Fruit fly (Drosophila melanogaster) whole organism, embryonic: Measurements from ENCODE around the gene Mitf.

ENCODE experiments used
- CG10209 ChIP-seq: fragments of 200-800 bp; sonication (Bioruptor generic); optimal IDR thresholded peaks from 3 replicates; lab custom pipeline; 2017; ENCODE audit warnings: missing biosample characterization, mild to moderate bottlenecking, missing genetic modification characterization, missing genetic modification reagents
- CG11504 ChIP-seq: fragments of 200-800 bp; sonication (Bioruptor generic); optimal IDR thresholded peaks from 3 replicates; lab custom pipeline; 2019; ENCODE audit warnings: missing biosample characterization, mild to moderate bottlenecking, missing genetic modification characterization, moderate library complexity
- CG11560 ChIP-seq: fragments of 200-800 bp; sonication (Bioruptor generic); IDR thresholded peaks from 3 replicates; pipeline ENCODE4 v1.3.6; 2022; ENCODE audit warnings: missing biosample characterization, missing genetic modification characterization
- CG12104 ChIP-seq: fragments of 200-800 bp; sonication (Bioruptor generic); optimal IDR thresholded peaks from 3 replicates; lab custom pipeline; 2016; ENCODE audit warnings: missing biosample characterization, missing genetic modification characterization
- CG12659 ChIP-seq: fragments of 200-800 bp; sonication (Bioruptor generic); optimal IDR thresholded peaks from 3 replicates; lab custom pipeline; 2017; ENCODE audit warnings: mild to moderate bottlenecking, missing biosample characterization, missing genetic modification reagents, missing genetic modification characterization
- CG1529 ChIP-seq: fragments of 200-800 bp; sonication (Bioruptor generic); optimal IDR thresholded peaks from 3 replicates; lab custom pipeline; 2018; ENCODE audit warnings: missing biosample characterization, missing genetic modification characterization
- CG15601 ChIP-seq: fragments of 200-800 bp; sonication (Bioruptor generic); optimal IDR thresholded peaks from 3 replicates; lab custom pipeline; 2019; ENCODE audit warnings: missing biosample characterization, mild to moderate bottlenecking, missing genetic modification characterization, moderate library complexity
- CG1647 ChIP-seq: fragments of 200-800 bp; sonication (Bioruptor generic); optimal IDR thresholded peaks from 3 replicates; lab custom pipeline; 2016; ENCODE audit warnings: missing biosample characterization, missing genetic modification characterization
- CG17186 ChIP-seq: fragments of 200-800 bp; sonication (Bioruptor generic); optimal IDR thresholded peaks from 3 replicates; lab custom pipeline; 2017; ENCODE audit warnings: missing biosample characterization, missing genetic modification reagents, missing genetic modification characterization
- CG17361 ChIP-seq: fragments of 200-800 bp; sonication (Bioruptor generic); IDR thresholded peaks from 3 replicates; pipeline ENCODE4 v1.3.6; 2022; ENCODE audit warnings: missing biosample characterization, missing genetic modification characterization
- CG3726 ChIP-seq: fragments of 200-800 bp; sonication (Bioruptor generic); IDR thresholded peaks from 3 replicates; pipeline ENCODE4, ENCODE4 v1.3.6; 2022; ENCODE audit warnings: missing biosample characterization, missing genetic modification characterization
- CG3838 ChIP-seq: fragments of 200-800 bp; sonication (Bioruptor generic); optimal IDR thresholded peaks from 3 replicates; lab custom pipeline; 2016; ENCODE audit warnings: missing biosample characterization, missing genetic modification characterization
- CG4404 ChIP-seq: fragments of 200-800 bp; sonication (Bioruptor generic); IDR thresholded peaks from 2 replicates; pipeline ENCODE4 v1.3.6; 2022; ENCODE audit warnings: missing biosample characterization, missing genetic modification characterization
- CG6765 ChIP-seq: fragments of 200-800 bp; sonication (Bioruptor generic); optimal IDR thresholded peaks from 3 replicates; lab custom pipeline; 2017; ENCODE audit warnings: missing biosample characterization, mild to moderate bottlenecking, missing genetic modification characterization
- CG6791 ChIP-seq: fragments of 200-800 bp; sonication (Bioruptor generic); IDR thresholded peaks from 3 replicates; pipeline ENCODE4 v1.3.6; 2022; ENCODE audit warnings: missing biosample characterization, missing genetic modification characterization; ENCODE audit not compliant: partially characterized antibody
- CG8290 ChIP-seq, 3 experiments: fragments of 200-800 bp; sonication (Bioruptor generic); optimal IDR thresholded peaks; 2 replicates each; lab custom pipeline; 2016 to 2019; ENCODE audit warnings: missing biosample characterization in 3 of 3, missing genetic modification characterization in 3 of 3, mild to moderate bottlenecking in 2 of 3, moderate library complexity in 1 of 3
- CG8765 ChIP-seq: fragments of 200-800 bp; sonication (Bioruptor generic); IDR thresholded peaks from 2 replicates; pipeline ENCODE4 v1.3.6; 2022; ENCODE audit warnings: missing biosample characterization, missing genetic modification characterization
- D ChIP-seq, 2 experiments: fragments of 200-800 bp in 1 of 2; fragments of >200 bp in 1 of 2; sonication (Bioruptor generic) in 1 of 2; optimal IDR thresholded peaks; 2 replicates in 1 of 2; 3 replicates in 1 of 2; lab custom pipeline; 2017; ENCODE audit warnings: mild to moderate bottlenecking in 1 of 2, missing biosample characterization in 1 of 2, missing genetic modification characterization in 1 of 2, missing genetic modification reagents in 1 of 2
- E2f1 ChIP-seq: fragments of 200-800 bp; sonication (Bioruptor generic); IDR thresholded peaks from 2 replicates; pipeline ENCODE4 v1.3.6; 2022; ENCODE audit warnings: missing biosample characterization, missing genetic modification characterization
- E2f2 ChIP-seq: fragments of 200-800 bp; sonication (Bioruptor generic); IDR thresholded peaks from 2 replicates; pipeline ENCODE4 v1.3.6; 2022; ENCODE audit warnings: missing biosample characterization, missing genetic modification characterization
- HLH3B ChIP-seq: fragments of 200-800 bp; sonication (Bioruptor generic); IDR thresholded peaks from 2 replicates; pipeline ENCODE4 v1.3.6; 2022; ENCODE audit warnings: missing biosample characterization, missing genetic modification characterization
- Hey ChIP-seq: fragments of 200-800 bp; sonication (Bioruptor generic); optimal IDR thresholded peaks from 3 replicates; lab custom pipeline; 2018; ENCODE audit warnings: missing biosample characterization, mild to moderate bottlenecking, missing genetic modification characterization
- MBD-R2 ChIP-seq: fragments of 200-800 bp; sonication (Bioruptor generic); IDR thresholded peaks from 2 replicates; pipeline ENCODE4 v1.3.6; 2022; ENCODE audit warnings: missing biosample characterization, missing genetic modification characterization
- Opbp ChIP-seq: fragments of 200-800 bp; sonication (Bioruptor generic); IDR thresholded peaks from 3 replicates; pipeline ENCODE4 v1.3.6; 2022; ENCODE audit warnings: missing biosample characterization, missing genetic modification characterization; ENCODE audit not compliant: partially characterized antibody
- Ravus ChIP-seq: fragments of 200-800 bp; sonication (Bioruptor generic); IDR thresholded peaks from 2 replicates; pipeline ENCODE4 v1.3.6; 2022; ENCODE audit warnings: missing biosample characterization, missing genetic modification characterization
- Sin3A ChIP-seq: fragments of >200 bp; optimal IDR thresholded peaks from 2 replicates; lab custom pipeline; 2018
- amos ChIP-seq: fragments of 200-800 bp; sonication (Bioruptor generic); IDR thresholded peaks from 2 replicates; pipeline ENCODE4 v1.3.6; 2022; ENCODE audit warnings: missing biosample characterization, missing genetic modification characterization; ENCODE audit not compliant: partially characterized antibody
- aop ChIP-seq: fragments of 200-800 bp; sonication (Bioruptor generic); IDR thresholded peaks from 2 replicates; pipeline ENCODE4 v1.3.6; 2022; ENCODE audit warnings: missing biosample characterization, missing genetic modification characterization
- ase ChIP-seq: fragments of 200-800 bp; sonication (Bioruptor generic); IDR thresholded peaks from 3 replicates; pipeline ENCODE4 v1.3.6; 2022; ENCODE audit warnings: missing biosample characterization, missing genetic modification characterization
- br ChIP-seq: fragments of >200 bp; optimal IDR thresholded peaks from 2 replicates; lab custom pipeline; 2017
- ci ChIP-seq: fragments of 200-800 bp; sonication (Bioruptor generic); IDR thresholded peaks from 3 replicates; pipeline ENCODE4 v1.3.6; 2022; ENCODE audit warnings: missing biosample characterization, missing genetic modification characterization
- corto ChIP-seq: fragments of 200-800 bp; sonication (Bioruptor generic); optimal IDR thresholded peaks from 2 replicates; lab custom pipeline; 2016; ENCODE audit warnings: missing biosample characterization, mild to moderate bottlenecking, missing genetic modification characterization, moderate library complexity
- da ChIP-seq: fragments of 200-800 bp; sonication (Bioruptor generic); optimal IDR thresholded peaks from 2 replicates; lab custom pipeline; 2016; ENCODE audit warnings: missing biosample characterization, missing genetic modification characterization
- gem ChIP-seq: fragments of 200-800 bp; sonication (Bioruptor generic); optimal IDR thresholded peaks from 2 replicates; lab custom pipeline; 2019; ENCODE audit warnings: missing biosample characterization, mild to moderate bottlenecking, missing genetic modification characterization, moderate library complexity
- gfzf ChIP-seq: fragments of 200-800 bp; sonication (Bioruptor generic); optimal IDR thresholded peaks from 2 replicates; lab custom pipeline; 2016; ENCODE audit warnings: missing biosample characterization, mild to moderate bottlenecking, missing genetic modification characterization, moderate library complexity
- grn ChIP-seq: fragments of 200-800 bp; sonication (Bioruptor generic); optimal IDR thresholded peaks from 3 replicates; lab custom pipeline; 2017; ENCODE audit warnings: missing biosample characterization, missing genetic modification characterization
- hbn ChIP-seq: fragments of 200-800 bp; sonication (Bioruptor generic); IDR thresholded peaks from 2 replicates; pipeline ENCODE4 v1.3.6; 2022; ENCODE audit warnings: missing biosample characterization, missing genetic modification characterization; ENCODE audit not compliant: partially characterized antibody
- lab ChIP-seq: fragments of 200-800 bp; sonication (Bioruptor generic); optimal IDR thresholded peaks from 3 replicates; lab custom pipeline; 2017; ENCODE audit warnings: missing biosample characterization, missing genetic modification characterization, mild to moderate bottlenecking, moderate library complexity, missing genetic modification reagents
- mirr ChIP-seq: fragments of 200-800 bp; sonication (Bioruptor generic); optimal IDR thresholded peaks from 3 replicates; lab custom pipeline; 2018; ENCODE audit warnings: missing biosample characterization, mild to moderate bottlenecking, missing genetic modification characterization
- nmo ChIP-seq: fragments of 200-800 bp; sonication (Bioruptor generic); optimal IDR thresholded peaks from 2 replicates; lab custom pipeline; 2018; ENCODE audit warnings: missing biosample characterization, mild to moderate bottlenecking, missing genetic modification characterization, moderate library complexity
- odd ChIP-seq: fragments of 200-800 bp; sonication (Bioruptor generic); optimal IDR thresholded peaks from 2 replicates; lab custom pipeline; 2017; ENCODE audit warnings: missing biosample characterization, mild to moderate bottlenecking, missing genetic modification characterization
- sc ChIP-seq, 3 experiments: fragments of >200 bp in 2 of 3; fragments of 200-800 bp in 1 of 3; sonication (Bioruptor generic) in 1 of 3; optimal IDR thresholded peaks; 2 replicates in 2 of 3; 3 replicates in 1 of 3; lab custom pipeline; 2017; ENCODE audit warnings: mild to moderate bottlenecking in 1 of 3, missing biosample characterization in 1 of 3, missing genetic modification characterization in 1 of 3, missing genetic modification reagents in 1 of 3
- sens ChIP-seq: fragments of 200-800 bp; sonication (Bioruptor generic); peaks from one replicate; lab custom pipeline; 2016; ENCODE audit warnings: missing biosample characterization, missing genetic modification characterization
- sr ChIP-seq: fragments of 200-800 bp; sonication (Bioruptor generic); IDR thresholded peaks from 3 replicates; pipeline ENCODE4 v1.3.6; 2022; ENCODE audit warnings: missing biosample characterization, missing genetic modification characterization
- tup ChIP-seq: fragments of 200-800 bp; sonication (Bioruptor generic); optimal IDR thresholded peaks from 2 replicates; lab custom pipeline; 2016; ENCODE audit warnings: missing biosample characterization, mild to moderate bottlenecking, missing genetic modification characterization, moderate library complexity
- tx ChIP-seq: fragments of 200-800 bp; sonication (Bioruptor generic); optimal IDR thresholded peaks from 2 replicates; lab custom pipeline; 2016; ENCODE audit warnings: missing biosample characterization, missing genetic modification characterization

Mitf gene

dm6 chr4:1156278-1156677 lies 42.4 kb upstream of the Mitf start (continued):
- TF ChIP-seq CG3838 (no peak), CG6791 (GFP tag; lab: Robert Waterston, UW) (0 out of 3 replicates have a peak, but pooled peaks have one; percentile 28), ase (GFP tag; lab: Robert Waterston, UW) (no peak), CG1529 (GFP tag; lab: Kevin White, UChicago) (no peak), gfzf (no peak), CG12104 (no peak), CG12659 (peak; percentile 21), sc (optimal IDR thresholded peaks at IDR 0.05; lab: Kevin White, UChicago) (no peak), sc (GFP tag; optimal IDR thresholded peaks at IDR 0.05; lab: Kevin White, UChicago) (peak; percentile 1), da (GFP tag; lab: Kevin White, UChicago) (no peak), CG15601 (tag; lab: Kevin White, UChicago) (no peak), grn (GFP tag; lab: Kevin White, UChicago) (no peak), gem (tag; lab: Kevin White, UChicago) (peak; percentile 51), hbn (GFP tag; lab: Robert Waterston, UW) (no peak), CG8290 (GFP tag; optimal IDR thresholded peaks at IDR 0.05; lab: Kevin White, UChicago) (peak; percentile 52), CG8290 (tag; optimal IDR thresholded peaks at IDR 0.05; lab: Kevin White, UChicago) (no peak), Hey (tag; lab: Kevin White, UChicago) (no peak), Sin3A (lab: Kevin White, UChicago) (no peak), D (optimal IDR thresholded peaks at IDR 0.05; lab: Kevin White, UChicago) (no peak), D (GFP tag; optimal IDR thresholded peaks at IDR 0.05; lab: Kevin White, UChicago) (no peak), Opbp (GFP tag; lab: Robert Waterston, UW) (no peak), CG8765 (GFP tag; lab: Robert Waterston, UW) (no peak), CG17186 (GFP tag; lab: Kevin White, UChicago) (no peak), odd (GFP tag; lab: Kevin White, UChicago) (no peak), CG6765 (GFP tag; lab: Kevin White, UChicago) (no peak), HLH3B (GFP tag; lab: Robert Waterston, UW) (no peak), mirr (GFP tag; lab: Kevin White, UChicago) (no peak), CG17361 (peak; percentile 57; the same call in 1 of the 3 replicates), CG10209 (GFP tag; lab: Kevin White, UChicago) (no peak), CG1647 (no peak), sr (no peak), aop (GFP tag; lab: Robert Waterston, UW) (no peak), E2f1 (GFP tag; lab: Robert Waterston, UW) (no peak), E2f2 (GFP tag; lab: Robert Waterston, UW) (peak; percentile 41; the same call in 1 of the 2 replicates), ci (GFP tag; lab: Robert Waterston, UW) (no peak), lab (GFP tag; lab: Kevin White, UChicago) (no peak), CG3726 (no peak), amos (GFP tag; lab: Robert Waterston, UW) (no peak), sens (GFP tag; lab: Kevin White, UChicago) (no peak), Ravus (GFP tag; lab: Robert Waterston, UW) (no peak), tx (GFP tag; lab: Kevin White, UChicago) (no peak), MBD-R2 (GFP tag; lab: Robert Waterston, UW) (no peak), corto (GFP tag; lab: Kevin White, UChicago) (no peak), br (lab: Kevin White, UChicago) (no peak), CG4404 (GFP tag; lab: Robert Waterston, UW) (no peak), nmo (no peak), tup (no peak), CG11504 (tag; lab: Kevin White, UChicago) (no peak), CG11560 (tag; lab: Robert Waterston, UW) (no peak)
